Fruit fly (Drosophila melanogaster) Kc167 (cell line): ENCODE data around the gene CCT2.

Source experiments
- h ChIP-seq: fragments of >200 bp; optimal IDR thresholded peaks from 3 replicates; lab custom pipeline; 2018; ENCODE audit warnings: missing external identifiers
- psq ChIP-seq: fragments of >200 bp; optimal IDR thresholded peaks from 2 replicates; lab custom pipeline; 2017; ENCODE audit warnings: missing external identifiers
- ttk ChIP-seq: sonication (Bioruptor generic); optimal IDR thresholded peaks from 2 replicates; lab custom pipeline; 2017; ENCODE audit warnings: missing external identifiers

- TF ChIP-seq h (no peak), ttk (lab: Kevin White, UChicago) (no peak), psq (no peak)
Observed at dm6 chrX:9048385-9048750, 40.9 kb upstream of the CCT2 start.
